Worm (Caenorhabditis elegans) whole organism, L4 larva: ENCODE data around the gene scl-12.

Source experiments
- R02D3.7 ChIP-seq: fragments of 150-350 bp; sonication (generic microtip); optimal IDR thresholded peaks from 3 replicates; lab custom pipeline; 2014; ENCODE audit warnings: missing biosample characterization, missing genetic modification characterization
- Y105C5A.15 ChIP-seq: fragments of 200-800 bp; sonication (Bioruptor generic); IDR thresholded peaks from 2 replicates; pipeline ENCODE4 v1.3.6; 2022; ENCODE audit warnings: missing genetic modification characterization, missing compliant biosample characterization
- Y75B8A.6 ChIP-seq: fragments of 200-800 bp; sonication (Bioruptor generic); IDR thresholded peaks from 2 replicates; pipeline ENCODE4 v1.3.6; 2022; ENCODE audit warnings: missing genetic modification reagents, missing genetic modification characterization, missing compliant biosample characterization
- ZK546.5 ChIP-seq, 2 experiments: sonication (generic microtip); optimal IDR thresholded peaks; 2 replicates each; lab custom pipeline; 2017; ENCODE audit warnings: missing biosample characterization in 2 of 2, missing genetic modification characterization in 2 of 2
- aha-1 ChIP-seq: fragments of 150-350 bp; peaks from one replicate; lab custom pipeline; 2014; ENCODE audit warnings: missing biosample characterization, missing genetic modification characterization
- aly-2 ChIP-seq: sonication (generic microtip); optimal IDR thresholded peaks from 2 replicates; lab custom pipeline; 2018; ENCODE audit warnings: missing biosample characterization, missing genetic modification characterization
- arid-1 ChIP-seq: fragments of 200-800 bp; sonication (Bioruptor generic); conservative IDR thresholded peaks from 2 replicates; pipeline ENCODE4 v1.3.6; 2022; ENCODE audit warnings: missing genetic modification reagents, missing genetic modification characterization, missing compliant biosample characterization
- ceh-20 ChIP-seq: fragments of 200-800 bp; sonication (Bioruptor generic); IDR thresholded peaks from 2 replicates; pipeline ENCODE4 v1.3.6; 2022; ENCODE audit warnings: missing genetic modification reagents, missing genetic modification characterization, missing compliant biosample characterization
- ceh-28 ChIP-seq: fragments of 150-350 bp; optimal IDR thresholded peaks from 2 replicates; lab custom pipeline; 2014; ENCODE audit warnings: missing biosample characterization, missing genetic modification reagents, missing genetic modification characterization
- ceh-32 ChIP-seq: sonication (generic microtip); optimal IDR thresholded peaks from 2 replicates; lab custom pipeline; 2016; ENCODE audit warnings: mild to moderate bottlenecking, missing genetic modification characterization, missing compliant biosample characterization; ENCODE audit not compliant: poor library complexity
- ceh-82 ChIP-seq: sonication (generic microtip); optimal IDR thresholded peaks from 2 replicates; lab custom pipeline; 2017; ENCODE audit warnings: missing biosample characterization, missing genetic modification characterization
- ces-1 ChIP-seq: fragments of 150-350 bp; sonication (generic microtip); optimal IDR thresholded peaks from 4 replicates; lab custom pipeline; 2014; ENCODE audit warnings: missing biosample characterization, missing genetic modification reagents, missing genetic modification characterization
- cey-2 ChIP-seq: sonication (generic microtip); optimal IDR thresholded peaks from 3 replicates; lab custom pipeline; 2017; ENCODE audit warnings: missing genetic modification characterization, mild to moderate bottlenecking, missing compliant biosample characterization, antibody characterized with exemption, borderline replicate concordance; ENCODE audit not compliant: insufficient read depth
- daf-12 ChIP-seq: fragments of 150-350 bp; optimal IDR thresholded peaks from 2 replicates; lab custom pipeline; 2014; ENCODE audit warnings: missing biosample characterization, missing genetic modification reagents, missing genetic modification characterization
- daf-19 ChIP-seq: fragments of 200-800 bp; sonication (Bioruptor generic); conservative IDR thresholded peaks from 2 replicates; pipeline ENCODE4 v1.3.6; 2022; ENCODE audit warnings: missing genetic modification characterization, missing compliant biosample characterization
- dmd-8 ChIP-seq: fragments of 200-800 bp; sonication (Bioruptor generic); IDR thresholded peaks from 2 replicates; pipeline ENCODE4 v1.3.6; 2022; ENCODE audit warnings: missing genetic modification characterization, missing compliant biosample characterization
- dpl-1 ChIP-seq: fragments of 150-350 bp; optimal IDR thresholded peaks from 2 replicates; lab custom pipeline; 2014; ENCODE audit warnings: missing biosample characterization, missing genetic modification reagents, missing genetic modification characterization
- fos-1 ChIP-seq: fragments of 150-350 bp; optimal IDR thresholded peaks from 2 replicates; lab custom pipeline; 2014; ENCODE audit warnings: missing biosample characterization, missing genetic modification characterization
- lin-1 ChIP-seq: fragments of 200-800 bp; sonication (Bioruptor generic); IDR thresholded peaks from 2 replicates; pipeline ENCODE4 v1.3.6; 2022; ENCODE audit warnings: missing genetic modification reagents, missing genetic modification characterization, missing compliant biosample characterization
- lin-13 ChIP-seq: fragments of 150-350 bp; optimal IDR thresholded peaks from 2 replicates; lab custom pipeline; 2014; ENCODE audit warnings: missing biosample characterization, missing genetic modification reagents, missing genetic modification characterization
- lin-15B ChIP-seq: fragments of 150-350 bp; sonication (generic microtip); optimal IDR thresholded peaks from 3 replicates; lab custom pipeline; 2014; ENCODE audit warnings: missing biosample characterization, missing genetic modification characterization
- lin-38 ChIP-seq: fragments of 200-800 bp; sonication (Bioruptor generic); IDR thresholded peaks from 2 replicates; pipeline ENCODE4 v1.3.6; 2022; ENCODE audit warnings: missing genetic modification reagents, missing genetic modification characterization, missing compliant biosample characterization
- lin-39 ChIP-seq: fragments of 150-350 bp; optimal IDR thresholded peaks from 2 replicates; lab custom pipeline; 2014; ENCODE audit warnings: missing biosample characterization, missing genetic modification reagents, missing genetic modification characterization
- lsy-2 ChIP-seq, 2 experiments: fragments of 150-350 bp in 1 of 2; sonication (generic microtip) in 1 of 2; optimal IDR thresholded peaks; 2 replicates each; lab custom pipeline; 2014 to 2017; ENCODE audit warnings: missing biosample characterization in 2 of 2, missing genetic modification characterization in 2 of 2
- mdl-1 ChIP-seq, 2 experiments: fragments of 150-350 bp in 1 of 2; sonication (generic microtip) in 1 of 2; optimal IDR thresholded peaks; 2 replicates each; lab custom pipeline; 2014 to 2017; ENCODE audit warnings: missing biosample characterization in 2 of 2, missing genetic modification characterization in 2 of 2
- mes-2 ChIP-seq: sonication (generic microtip); optimal IDR thresholded peaks from 2 replicates; lab custom pipeline; 2016; ENCODE audit warnings: missing genotype, mild to moderate bottlenecking, missing genetic modification characterization, missing compliant biosample characterization; ENCODE audit not compliant: poor library complexity, severe bottlenecking
- mxl-2 ChIP-seq: fragments of 200-800 bp; sonication (Bioruptor generic); conservative IDR thresholded peaks from 2 replicates; pipeline ENCODE4 v1.3.6; 2022; ENCODE audit warnings: missing genetic modification reagents, missing genetic modification characterization, missing compliant biosample characterization
- nhr-10 ChIP-seq: fragments of 150-350 bp; optimal IDR thresholded peaks from 2 replicates; lab custom pipeline; 2014; ENCODE audit warnings: missing biosample characterization, missing genetic modification characterization
- nhr-11 ChIP-seq: fragments of 150-350 bp; optimal IDR thresholded peaks from 2 replicates; lab custom pipeline; 2014; ENCODE audit warnings: missing biosample characterization, missing genetic modification characterization
- nhr-111 ChIP-seq: fragments of 200-800 bp; sonication (Bioruptor generic); optimal IDR thresholded peaks from 2 replicates; lab custom pipeline; 2018; ENCODE audit warnings: mild to moderate bottlenecking, missing genetic modification characterization, missing compliant biosample characterization
- nhr-237 ChIP-seq: sonication (generic microtip); optimal IDR thresholded peaks from 2 replicates; lab custom pipeline; 2017; ENCODE audit warnings: missing biosample characterization, missing genetic modification characterization
- nhr-25 ChIP-seq: sonication (generic microtip); optimal IDR thresholded peaks from 2 replicates; lab custom pipeline; 2017; ENCODE audit warnings: missing genetic modification characterization, mild to moderate bottlenecking, missing compliant biosample characterization, antibody characterized with exemption, moderate library complexity, borderline replicate concordance; ENCODE audit not compliant: insufficient read depth
- nhr-28 ChIP-seq: fragments of 150-350 bp; optimal IDR thresholded peaks from 2 replicates; lab custom pipeline; 2014; ENCODE audit warnings: missing biosample characterization, missing genetic modification characterization
- php-3 ChIP-seq: fragments of 200-800 bp; sonication (Bioruptor generic); IDR thresholded peaks from 2 replicates; pipeline ENCODE4 v1.3.6; 2022; ENCODE audit warnings: missing genetic modification reagents, missing genetic modification characterization, missing compliant biosample characterization
- pqm-1 ChIP-seq: sonication (generic microtip); optimal IDR thresholded peaks from 2 replicates; lab custom pipeline; 2017; ENCODE audit warnings: missing biosample characterization, missing genetic modification characterization
- rbr-2 ChIP-seq: sonication (generic microtip); optimal IDR thresholded peaks from 2 replicates; lab custom pipeline; 2016; ENCODE audit warnings: missing genotype, missing genetic modification characterization, missing compliant biosample characterization
- saeg-2 ChIP-seq: fragments of 200-800 bp; sonication (Bioruptor generic); IDR thresholded peaks from 2 replicates; pipeline ENCODE4 v1.3.6; 2022; ENCODE audit warnings: missing genetic modification reagents, missing genetic modification characterization, missing compliant biosample characterization
- sdz-12 ChIP-seq: fragments of 200-800 bp; sonication (Bioruptor generic); optimal IDR thresholded peaks from 2 replicates; lab custom pipeline; 2018; ENCODE audit warnings: mild to moderate bottlenecking, missing genetic modification characterization, missing compliant biosample characterization
- skn-1 ChIP-seq: fragments of 150-350 bp; optimal IDR thresholded peaks from 2 replicates; lab custom pipeline; 2014; ENCODE audit warnings: missing biosample characterization, missing genetic modification characterization
- snpc-4 ChIP-seq: fragments of 150-350 bp; optimal IDR thresholded peaks from 2 replicates; lab custom pipeline; 2014; ENCODE audit warnings: missing biosample characterization, missing genetic modification characterization
- tra-1 ChIP-seq: fragments of 200-800 bp; sonication (Bioruptor generic); IDR thresholded peaks from 2 replicates; pipeline ENCODE4 v1.3.6; 2022; ENCODE audit warnings: missing genetic modification reagents, missing genetic modification characterization, missing compliant biosample characterization
- vab-7 ChIP-seq: fragments of 200-800 bp; sonication (Bioruptor generic); IDR thresholded peaks from 2 replicates; pipeline ENCODE4 v1.3.6; 2022; ENCODE audit warnings: missing genetic modification reagents, missing genetic modification characterization, missing compliant biosample characterization
- zag-1 ChIP-seq: fragments of 150-350 bp; optimal IDR thresholded peaks from 2 replicates; lab custom pipeline; 2014; ENCODE audit warnings: missing biosample characterization, missing genetic modification characterization
- zip-11 ChIP-seq: fragments of 200-800 bp; sonication (Bioruptor generic); IDR thresholded peaks from 2 replicates; pipeline ENCODE4 v1.3.6; 2022; ENCODE audit warnings: missing genetic modification characterization, missing compliant biosample characterization

The scl-12 gene

ce11 chrV:3812291-3812690 lies at the start of gene scl-12:
TSS of gene scl-12 (plus strand) at chrV:3812591.
- TF ChIP-seq aha-1 (tag; lab: Kevin White, UChicago) (peak; percentile 47), dmd-8 (GFP tag; lab: Robert Waterston, UW) (0 out of 2 replicates have a peak, but pooled peaks have one; percentile 31), fos-1 (tag; lab: Kevin White, UChicago) (no peak)

ce11 chrV:3766904-3767303 lies 45.5 kb upstream of the scl-12 start, which contains the start of gene Y39H10A.1:
TSS of gene Y39H10A.1 (plus strand) at chrV:3767204.
- peak; percentile 45 for TF ChIP-seq aha-1 (tag; lab: Kevin White, UChicago)
- TF ChIP-seq sdz-12 (GFP tag; lab: Kevin White, UChicago): no peak

ce11 chrV:3768270-3768669 lies 44.1 kb upstream of the scl-12 start, which contains the start of gene R08E5.4:
TSS of gene R08E5.4 (plus strand) at chrV:3768570.
- no peak for TF ChIP-seq lin-1
- TF ChIP-seq arid-1 (GFP tag; lab: Robert Waterston, UW): no peak
- no peak for TF ChIP-seq ceh-20 (GFP tag; lab: Robert Waterston, UW)
- no peak for TF ChIP-seq nhr-11
- no peak for TF ChIP-seq dpl-1 (GFP tag; lab: Kevin White, UChicago)
- no peak for TF ChIP-seq mes-2 (tag; lab: Kevin White, UChicago)
- no peak for TF ChIP-seq R02D3.7 (tag; lab: Kevin White, UChicago)
- TF ChIP-seq mdl-1 (tag; optimal IDR thresholded peaks at IDR 0.05; lab: Kevin White, UChicago): no peak

- no peak for TF ChIP-seq sdz-12 (GFP tag; lab: Kevin White, UChicago)
- TF ChIP-seq daf-19 (GFP tag; lab: Robert Waterston, UW): no peak
- TF ChIP-seq lin-13 (GFP tag; lab: Kevin White, UChicago): no peak
- TF ChIP-seq ZK546.5 (tag; optimal IDR thresholded peaks at IDR 0.05; lab: Kevin White, UChicago): no peak
- TF ChIP-seq Y75B8A.6 (GFP tag; lab: Robert Waterston, UW): no peak
- TF ChIP-seq zag-1: no peak
- no peak for TF ChIP-seq snpc-4 (tag; lab: Kevin White, UChicago)
- TF ChIP-seq mdl-1 (tag; optimal IDR thresholded peaks at IDR 0.05; lab: Kevin White, UChicago): peak in 1 of 2 experiments; percentile 29
- TF ChIP-seq skn-1 (tag; lab: Kevin White, UChicago): no peak
- no peak for TF ChIP-seq ces-1 (GFP tag; lab: Kevin White, UChicago)
- no peak for TF ChIP-seq ceh-32 (tag; lab: Kevin White, UChicago)
- no peak for TF ChIP-seq rbr-2 (tag; lab: Kevin White, UChicago)
- TF ChIP-seq Y105C5A.15 (GFP tag; lab: Robert Waterston, UW): no peak
- peak; percentile 59 for TF ChIP-seq nhr-28 (tag; lab: Kevin White, UChicago)
- TF ChIP-seq ceh-20 (GFP tag; lab: Robert Waterston, UW): no peak
- no peak for TF ChIP-seq zip-11 (GFP tag; lab: Robert Waterston, UW)
- no peak for TF ChIP-seq nhr-237
- TF ChIP-seq cey-2: no peak
- TF ChIP-seq vab-7: no peak
- TF ChIP-seq php-3 (GFP tag; lab: Robert Waterston, UW): no peak
- no peak for TF ChIP-seq pqm-1 (tag; lab: Kevin White, UChicago)
- no peak for TF ChIP-seq nhr-25 (tag; lab: Kevin White, UChicago)
- TF ChIP-seq ceh-82 (tag; lab: Kevin White, UChicago): no peak
- peak; percentile 98 for TF ChIP-seq aha-1 (tag; lab: Kevin White, UChicago)
- TF ChIP-seq mxl-2 (GFP tag; lab: Robert Waterston, UW): no peak
- no peak for TF ChIP-seq lin-39 (tag; lab: Kevin White, UChicago)
- TF ChIP-seq daf-12 (tag; lab: Kevin White, UChicago): no peak
- no peak for TF ChIP-seq nhr-111 (GFP tag; lab: Kevin White, UChicago)
- no peak for TF ChIP-seq lin-15B
- no peak for TF ChIP-seq tra-1 (GFP tag; lab: Robert Waterston, UW)
- TF ChIP-seq lsy-2 (tag; optimal IDR thresholded peaks at IDR 0.05; lab: Kevin White, UChicago): no peak
- no peak for TF ChIP-seq fos-1 (tag; lab: Kevin White, UChicago)
- TF ChIP-seq saeg-2 (GFP tag; lab: Robert Waterston, UW): no peak
- no peak for TF ChIP-seq ceh-28
- no peak for TF ChIP-seq aly-2 (tag; lab: Kevin White, UChicago)
- no peak for TF ChIP-seq nhr-10 (tag; lab: Kevin White, UChicago)
- no peak for TF ChIP-seq lin-38 (GFP tag; lab: Robert Waterston, UW)
Observed at ce11 chrV:3771437-3772256, 40.7 kb upstream of the scl-12 start, which contains the start of the genes R08E5.1 and rips-1. TSS of gene R08E5.1 (minus strand) at chrV:3771518. TSS of gene rips-1 (plus strand) at chrV:3772021.
